Fruit fly (Drosophila melanogaster) whole organism, prepupa: ENCODE data around the gene ome.

Experiments used
- Blimp-1 ChIP-seq: fragments of 200-800 bp; sonication (Bioruptor generic); optimal IDR thresholded peaks from 3 replicates; lab custom pipeline; 2017; ENCODE audit warnings: missing biosample characterization, missing genetic modification characterization, mild to moderate bottlenecking, moderate library complexity, missing genetic modification reagents
- CG10631 ChIP-seq: fragments of 200-800 bp; sonication (Bioruptor generic); optimal IDR thresholded peaks from 2 replicates; lab custom pipeline; 2016; ENCODE audit warnings: missing biosample characterization, missing genetic modification characterization
- CG16779 ChIP-seq: fragments of 200-800 bp; sonication (Bioruptor generic); optimal IDR thresholded peaks from 3 replicates; lab custom pipeline; 2017; ENCODE audit warnings: missing biosample characterization, mild to moderate bottlenecking, missing genetic modification characterization
- CG3032 ChIP-seq: fragments of 200-800 bp; optimal IDR thresholded peaks from 2 replicates; lab custom pipeline; 2019; ENCODE audit warnings: missing biosample characterization, mild to moderate bottlenecking, missing genetic modification characterization, moderate library complexity
- CG4318 ChIP-seq: fragments of 200-800 bp; sonication (Bioruptor generic); optimal IDR thresholded peaks from 3 replicates; lab custom pipeline; 2017; ENCODE audit warnings: missing biosample characterization, mild to moderate bottlenecking, missing genetic modification characterization
- CG6792 ChIP-seq: fragments of 200-800 bp; sonication (Bioruptor generic); optimal IDR thresholded peaks from 3 replicates; lab custom pipeline; 2016; ENCODE audit warnings: missing biosample characterization, missing genetic modification characterization
- Ets21C ChIP-seq: fragments of 200-800 bp; sonication (Bioruptor generic); optimal IDR thresholded peaks from 3 replicates; lab custom pipeline; 2016; ENCODE audit warnings: missing biosample characterization, missing genetic modification characterization
- OdsH ChIP-seq: fragments of 200-800 bp; sonication (Bioruptor generic); optimal IDR thresholded peaks from 3 replicates; lab custom pipeline; 2016; ENCODE audit warnings: missing biosample characterization, missing genetic modification characterization
- Smox ChIP-seq: fragments of 200-800 bp; sonication (Bioruptor generic); optimal IDR thresholded peaks from 3 replicates; lab custom pipeline; 2016; ENCODE audit warnings: missing biosample characterization, missing genetic modification characterization
- spab ChIP-seq: fragments of 200-800 bp; sonication (Bioruptor generic); optimal IDR thresholded peaks from 2 replicates; lab custom pipeline; 2017; ENCODE audit warnings: missing biosample characterization, mild to moderate bottlenecking, missing genetic modification characterization, missing genetic modification reagents

- TF ChIP-seq Ets21C (GFP tag; lab: Kevin White, UChicago) (no peak), CG10631 (GFP tag; lab: Kevin White, UChicago) (no peak), CG6792 (GFP tag; lab: Kevin White, UChicago) (no peak), Blimp-1 (no peak), CG4318 (no peak), spab (no peak), OdsH (GFP tag; lab: Kevin White, UChicago) (no peak), CG16779 (tag; lab: Kevin White, UChicago) (no peak), CG3032 (tag; lab: Kevin White, UChicago) (no peak), Smox (GFP tag; lab: Kevin White, UChicago) (no peak)
Measured at dm6 chr3L:14783363-14783627, 110.7 kb downstream of the ome start.
